Worm (Caenorhabditis elegans): Measurements from ENCODE around the gene mrps-28.

- no peak for TF ChIP-seq W03F9.2 (tag; optimal IDR thresholded peaks at IDR 0.05)
- TF ChIP-seq him-1 (tag; optimal IDR thresholded peaks at IDR 0.05) = no peak
- no peak for TF ChIP-seq dao-5 (tag; optimal IDR thresholded peaks at IDR 0.05)
These were observed 27.8 kb downstream of the mrps-28 start for ce11 chrV:19671816-19672215.

Measured in whole organism, L4/young adult.